Worm (Caenorhabditis elegans): ENCODE results near the gene thoc-7.

The thoc-7 gene

DNA sequence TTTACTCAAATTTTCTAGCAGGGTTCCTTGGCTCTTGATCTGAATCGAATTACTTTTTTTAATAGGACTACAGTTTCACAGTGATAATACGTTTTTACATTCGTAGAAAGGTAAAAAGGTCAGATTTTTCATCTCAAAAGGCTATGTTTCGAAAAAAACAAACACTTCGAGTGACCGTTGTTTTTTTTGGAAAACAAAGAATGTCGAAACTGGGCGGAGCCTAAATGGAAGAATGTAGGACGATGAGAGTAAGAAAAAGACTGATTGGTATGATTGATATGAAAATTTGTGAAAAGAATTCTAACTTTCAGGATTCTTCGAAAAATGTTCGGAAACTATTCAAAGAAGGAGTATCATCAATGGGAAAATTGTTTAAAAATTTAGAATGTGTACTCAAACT lies 30.4 kb downstream of the thoc-7 start, which contains the start of gene Y37A1A.2:
Gene Y37A1A.2 (minus strand): TSS at position 101 of the 400 bp plus-strand sequence.
- TF ChIP-seq B0310.2 (tag; optimal IDR thresholded peaks at IDR 0.05) (no peak), ceh-36 (tag; optimal IDR thresholded peaks at IDR 0.05) (no peak), pes-1 (GFP tag; IDR thresholded peaks at IDR 0.05) (no peak), scrt-1 (GFP tag; IDR thresholded peaks at IDR 0.05) (no peak), hmbx-1 (tag; optimal IDR thresholded peaks at IDR 0.05) (no peak), sea-1 (GFP tag; conservative IDR thresholded peaks at IDR 0.05) (no peak), ama-1 (optimal IDR thresholded peaks at IDR 0.05) (no peak), hnd-1 (tag; optimal IDR thresholded peaks at IDR 0.05) (no peak), hmg-4 (GFP tag; optimal IDR thresholded peaks at IDR 0.05) (no peak), flt-1 (GFP tag; IDR thresholded peaks at IDR 0.05) (no peak), tbx-11 (GFP tag; IDR thresholded peaks at IDR 0.05) (no peak), aly-1 (tag; optimal IDR thresholded peaks at IDR 0.05) (no peak), tbx-37 (GFP tag; conservative IDR thresholded peaks at IDR 0.05) (no peak), ets-7 (tag; optimal IDR thresholded peaks at IDR 0.05) (no peak), tra-4 (tag; optimal IDR thresholded peaks at IDR 0.05) (no peak), ceh-13 (GFP tag; optimal IDR thresholded peaks at IDR 0.05) (no peak), F13C5.2 (tag; optimal IDR thresholded peaks at IDR 0.05) (no peak)

DNA sequence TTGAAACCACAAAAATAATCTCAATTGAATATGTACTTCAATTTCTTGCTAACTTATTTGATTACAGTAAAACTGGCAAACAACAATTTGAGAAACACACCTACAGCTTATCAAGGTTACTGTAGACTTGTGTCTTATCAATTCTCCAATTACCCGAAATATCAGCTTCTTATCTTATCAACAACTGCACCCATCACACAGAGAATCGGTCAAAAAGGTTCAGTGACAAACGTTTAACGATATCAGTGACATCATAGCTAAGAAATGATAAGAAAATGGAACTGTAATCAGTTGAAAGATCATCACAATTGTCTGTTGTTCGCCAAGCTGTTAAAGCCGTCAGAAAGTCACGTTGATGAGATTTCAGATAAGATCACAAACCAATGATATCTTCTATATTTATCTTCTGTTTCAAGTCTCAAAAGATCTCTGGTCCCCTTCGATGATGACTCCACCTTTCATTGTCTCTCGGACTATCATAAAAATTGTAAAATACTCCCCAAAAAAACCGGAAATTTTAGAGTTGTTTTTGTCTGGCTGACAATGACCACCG lies 36.7 kb downstream of the thoc-7 start:
- no peak for TF ChIP-seq flt-1 (GFP tag; IDR thresholded peaks at IDR 0.05)
- TF ChIP-seq ceh-36 (tag; optimal IDR thresholded peaks at IDR 0.05) = no peak
- no peak for TF ChIP-seq aly-1 (tag; optimal IDR thresholded peaks at IDR 0.05)

DNA sequence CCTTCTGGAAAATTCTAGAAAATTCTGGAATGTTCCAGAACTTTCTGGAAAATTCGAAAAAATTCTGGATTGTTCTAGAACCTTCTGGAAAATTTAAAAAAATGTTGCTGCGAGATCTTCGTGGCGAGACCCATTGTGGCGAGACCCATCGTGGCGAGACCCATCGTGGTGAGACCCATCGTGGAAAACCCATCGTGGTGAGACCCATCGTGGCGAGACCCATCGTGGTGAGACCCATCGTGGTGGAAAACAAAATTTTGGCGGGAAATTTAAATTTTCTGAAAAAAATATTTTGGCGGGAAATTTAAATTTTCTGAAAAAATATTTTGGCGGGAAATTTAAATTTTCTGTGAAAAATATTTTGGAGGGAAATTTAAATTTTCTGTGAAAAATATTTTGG lies 39.8 kb downstream of the thoc-7 start:
- TF ChIP-seq sea-1 (GFP tag; conservative IDR thresholded peaks at IDR 0.05) (peak; percentile 78; the same call in 1 of the 2 replicates), tbx-37 (GFP tag; conservative IDR thresholded peaks at IDR 0.05) (peak; percentile 44), pes-1 (GFP tag; IDR thresholded peaks at IDR 0.05) (peak; percentile 69)

DNA sequence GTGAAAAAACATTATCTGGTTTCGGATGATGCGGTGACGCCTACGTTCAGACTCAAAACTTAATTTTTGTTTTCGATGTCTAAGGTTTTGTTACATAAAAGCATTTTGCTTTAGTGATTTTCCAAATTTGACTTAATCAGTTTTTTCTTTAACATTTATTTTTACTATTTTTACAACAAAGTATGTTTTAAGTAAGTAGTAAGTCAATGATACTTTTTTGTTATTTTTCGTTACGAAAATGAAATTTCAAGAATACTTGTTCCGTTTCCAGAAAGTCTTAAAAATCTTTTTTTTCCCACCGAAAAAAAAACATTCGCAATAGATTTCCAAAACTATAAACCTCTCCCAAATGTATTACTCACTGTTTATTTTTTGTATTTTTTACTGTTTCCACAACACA lies 45.1 kb downstream of the thoc-7 start:
- TF ChIP-seq B0310.2 (tag; optimal IDR thresholded peaks at IDR 0.05) (no peak), tbx-11 (GFP tag; IDR thresholded peaks at IDR 0.05) (no peak), tbx-37 (GFP tag; conservative IDR thresholded peaks at IDR 0.05) (no peak), aly-1 (tag; optimal IDR thresholded peaks at IDR 0.05) (no peak), ceh-13 (GFP tag; optimal IDR thresholded peaks at IDR 0.05) (no peak), sea-1 (GFP tag; conservative IDR thresholded peaks at IDR 0.05) (no peak), ets-7 (tag; optimal IDR thresholded peaks at IDR 0.05) (no peak), hmg-4 (GFP tag; optimal IDR thresholded peaks at IDR 0.05) (no peak), pes-1 (GFP tag; IDR thresholded peaks at IDR 0.05) (no peak), flt-1 (GFP tag; IDR thresholded peaks at IDR 0.05) (no peak), tra-4 (tag; optimal IDR thresholded peaks at IDR 0.05) (no peak), ceh-36 (tag; optimal IDR thresholded peaks at IDR 0.05) (no peak), F13C5.2 (tag; optimal IDR thresholded peaks at IDR 0.05) (no peak), ama-1 (optimal IDR thresholded peaks at IDR 0.05) (no peak)
